Worm (Caenorhabditis elegans): ENCODE data around the gene fre-1.

DNA sequence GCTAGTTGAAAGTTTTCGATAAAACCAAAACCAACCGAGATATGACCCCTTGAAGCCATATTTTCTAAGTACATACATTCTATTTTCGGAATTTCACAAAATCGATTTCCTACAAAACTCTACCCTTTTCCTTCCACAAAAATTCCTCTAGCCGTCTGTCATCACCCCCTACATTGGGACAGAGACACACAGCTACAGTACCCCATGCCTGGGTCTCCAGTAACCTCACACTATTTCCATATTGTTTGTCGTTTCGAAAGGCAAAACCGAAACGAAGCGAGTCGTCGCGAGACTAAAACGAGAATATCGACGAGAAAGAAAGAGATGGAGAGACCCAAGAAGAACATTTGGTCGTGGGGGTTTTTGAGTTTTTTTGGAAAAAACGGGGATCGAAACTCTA, 19.1 kb downstream of the fre-1 start:
- TF ChIP-seq sox-4 (tag; optimal IDR thresholded peaks at IDR 0.05) = no peak
- no peak for TF ChIP-seq unc-62 (GFP tag; optimal IDR thresholded peaks at IDR 0.05)
- no peak for TF ChIP-seq rnt-1 (tag; optimal IDR thresholded peaks at IDR 0.05)
- no peak for TF ChIP-seq ztf-4 (tag; optimal IDR thresholded peaks at IDR 0.05)
- TF ChIP-seq fos-1 (tag; optimal IDR thresholded peaks at IDR 0.05) = no peak
- no peak for TF ChIP-seq unc-130 (tag; optimal IDR thresholded peaks at IDR 0.05)
- TF ChIP-seq nhr-85 (tag) = no peak
